Worm (Caenorhabditis elegans): ENCODE measurements around the gene F53H1.4.

DNA sequence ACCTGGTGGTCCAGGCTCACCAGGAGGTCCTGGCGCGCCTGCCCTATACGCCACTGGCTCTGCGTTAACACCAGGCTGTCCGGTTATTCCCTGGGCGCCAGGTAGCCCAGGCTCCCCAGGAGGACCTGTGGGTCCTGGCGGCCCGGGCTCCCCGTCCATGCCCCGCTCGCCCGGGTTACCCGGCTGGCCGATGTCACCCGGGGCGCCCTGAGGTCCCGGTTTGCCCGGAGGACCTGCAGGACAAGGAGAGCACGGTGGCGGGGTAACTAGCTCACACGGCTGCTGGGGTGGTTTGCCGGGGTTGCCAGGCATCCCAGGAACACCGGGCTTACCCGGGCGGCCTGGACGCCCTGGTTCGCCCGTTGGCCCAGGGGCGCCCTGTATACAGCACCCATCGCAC, 48.1 kb downstream of the F53H1.4 start:
- no peak for TF ChIP-seq unc-62 (GFP tag; optimal IDR thresholded peaks at IDR 0.05)
- peak; percentile 96 for TF ChIP-seq zfh-2 (GFP tag; conservative IDR thresholded peaks at IDR 0.05)
- TF ChIP-seq let-526 (GFP tag; IDR thresholded peaks at IDR 0.05) = no peak

Data from whole organism, young adult.